Fruit fly (Drosophila melanogaster) whole organism, wandering third instar larva: Measurements from ENCODE around the gene slo.

Experiments used
- Abd-B ChIP-seq: fragments of >200 bp; optimal IDR thresholded peaks from 2 replicates; lab custom pipeline; 2017; ENCODE audit warnings: missing biosample characterization, missing genetic modification characterization
- CG32264 ChIP-seq: fragments of 200-800 bp; sonication (Bioruptor generic); optimal IDR thresholded peaks from 2 replicates; lab custom pipeline; 2016; ENCODE audit warnings: missing biosample characterization, missing genetic modification characterization
- CG9705 ChIP-seq: fragments of 200-800 bp; sonication (Bioruptor generic); optimal IDR thresholded peaks from 2 replicates; lab custom pipeline; 2018; ENCODE audit warnings: missing biosample characterization, mild to moderate bottlenecking, missing genetic modification characterization
- CrebA ChIP-seq: fragments of 200-800 bp; sonication (Bioruptor generic); optimal IDR thresholded peaks from 2 replicates; lab custom pipeline; 2016; ENCODE audit warnings: missing biosample characterization, mild to moderate bottlenecking, missing genetic modification characterization, borderline replicate concordance
- Dfd ChIP-seq: fragments of >200 bp; optimal IDR thresholded peaks from 2 replicates; lab custom pipeline; 2017; ENCODE audit warnings: missing biosample characterization, missing genetic modification characterization
- Dif ChIP-seq: fragments of 200-275, 200-300 bp; sonication (Bioruptor generic); optimal IDR thresholded peaks from 2 replicates; lab custom pipeline; 2018; ENCODE audit warnings: missing biosample characterization, missing genetic modification characterization; ENCODE audit not compliant: partially characterized antibody
- GATAd ChIP-seq: sonication (Bioruptor generic); optimal IDR thresholded peaks from 2 replicates; lab custom pipeline; 2016; ENCODE audit warnings: missing biosample characterization, missing genetic modification characterization
- HLH106 ChIP-seq: fragments of 200-800 bp; optimal IDR thresholded peaks from 3 replicates; lab custom pipeline; 2019; ENCODE audit warnings: missing biosample characterization, mild to moderate bottlenecking, missing genetic modification characterization, moderate library complexity
- Hnf4 ChIP-seq: fragments of 200-800 bp; sonication (Bioruptor generic); optimal IDR thresholded peaks from 2 replicates; lab custom pipeline; 2016; ENCODE audit warnings: missing biosample characterization, mild to moderate bottlenecking, missing genetic modification characterization
- Hr78 ChIP-seq: fragments of >200 bp; optimal IDR thresholded peaks from 2 replicates; lab custom pipeline; 2017; ENCODE audit warnings: missing biosample characterization, missing genetic modification characterization
- Jra ChIP-seq: sonication (Bioruptor generic); optimal IDR thresholded peaks from 2 replicates; lab custom pipeline; 2016; ENCODE audit warnings: missing biosample characterization, missing genetic modification characterization
- Mio ChIP-seq: sonication (Bioruptor generic); optimal IDR thresholded peaks from 2 replicates; lab custom pipeline; 2016; ENCODE audit warnings: missing biosample characterization, missing genetic modification characterization
- Myc ChIP-seq: fragments of >200 bp; optimal IDR thresholded peaks from 2 replicates; lab custom pipeline; 2017
- N ChIP-seq: fragments of >200 bp; optimal IDR thresholded peaks from 2 replicates; lab custom pipeline; 2018; ENCODE audit warnings: missing biosample characterization, missing external identifiers, missing genetic modification characterization
- OdsH ChIP-seq: fragments of 200-800 bp; sonication (Bioruptor generic); optimal IDR thresholded peaks from 2 replicates; lab custom pipeline; 2016; ENCODE audit warnings: missing biosample characterization, mild to moderate bottlenecking, missing genetic modification characterization
- Rel ChIP-seq, 2 experiments: fragments of 200-800 bp; sonication (Bioruptor generic) in 1 of 2; optimal IDR thresholded peaks; 2 replicates in 1 of 2; 3 replicates in 1 of 2; lab custom pipeline; 2016 to 2019; ENCODE audit warnings: mild to moderate bottlenecking in 2 of 2, missing biosample characterization in 2 of 2, missing genetic modification characterization in 2 of 2, moderate library complexity in 1 of 2
- Sp1 ChIP-seq: fragments of 200-800 bp; sonication (Bioruptor generic); optimal IDR thresholded peaks from 3 replicates; lab custom pipeline; 2019; ENCODE audit warnings: missing biosample characterization, mild to moderate bottlenecking, missing genetic modification characterization, moderate library complexity
- Vsx2 ChIP-seq: fragments of 200-300, 225-300 bp; sonication (Bioruptor generic); optimal IDR thresholded peaks from 2 replicates; lab custom pipeline; 2018; ENCODE audit warnings: missing biosample characterization, missing genetic modification characterization; ENCODE audit not compliant: partially characterized antibody
- br ChIP-seq: fragments of 200-800 bp; sonication (Bioruptor generic); optimal IDR thresholded peaks from 2 replicates; lab custom pipeline; 2016; ENCODE audit warnings: missing biosample characterization, missing genetic modification characterization
- brk ChIP-seq: fragments of 200-800 bp; sonication (Bioruptor generic); optimal IDR thresholded peaks from 2 replicates; lab custom pipeline; 2016; ENCODE audit warnings: missing biosample characterization, mild to moderate bottlenecking, missing genetic modification characterization
- dl ChIP-seq, 2 experiments: fragments of 175-275, 200-275 bp in 1 of 2; fragments of 200-275 bp in 1 of 2; sonication (Bioruptor generic); optimal IDR thresholded peaks; lab custom pipeline; 2018; ENCODE audit warnings: mild to moderate bottlenecking in 2 of 2, missing biosample characterization in 2 of 2, missing genetic modification characterization in 2 of 2, moderate library complexity in 2 of 2; ENCODE audit not compliant: partially characterized antibody in 2 of 2, insufficient read depth in 1 of 2
- dmrt93B ChIP-seq: fragments of 200-800 bp; sonication (Bioruptor generic); optimal IDR thresholded peaks from 2 replicates; lab custom pipeline; 2018; ENCODE audit warnings: missing biosample characterization, mild to moderate bottlenecking, missing genetic modification characterization
- dsf ChIP-seq: sonication (Bioruptor generic); optimal IDR thresholded peaks from 2 replicates; lab custom pipeline; 2016; ENCODE audit warnings: missing biosample characterization, missing genetic modification characterization, borderline replicate concordance
- ey ChIP-seq: fragments of 200-800 bp; sonication (Bioruptor generic); optimal IDR thresholded peaks from 2 replicates; lab custom pipeline; 2016; ENCODE audit warnings: missing biosample characterization, missing genetic modification characterization
- foxo ChIP-seq, 2 experiments: fragments of 200-800 bp; sonication (Bioruptor generic); optimal IDR thresholded peaks; 2 replicates in 1 of 2; 3 replicates in 1 of 2; lab custom pipeline; 2016 to 2017; ENCODE audit warnings: missing biosample characterization in 2 of 2, missing genetic modification characterization in 2 of 2
- fru ChIP-seq: fragments of 200-800 bp; sonication (Bioruptor generic); optimal IDR thresholded peaks from 3 replicates; lab custom pipeline; 2016; ENCODE audit warnings: missing biosample characterization, mild to moderate bottlenecking, missing genetic modification characterization
- h ChIP-seq: fragments of 200-800 bp; sonication (Bioruptor generic); optimal IDR thresholded peaks from 3 replicates; lab custom pipeline; 2016; ENCODE audit warnings: missing biosample characterization, mild to moderate bottlenecking, missing genetic modification characterization
- jim ChIP-seq: fragments of 175-275, 200-325 bp; sonication (Bioruptor generic); optimal IDR thresholded peaks from 2 replicates; lab custom pipeline; 2016; ENCODE audit warnings: missing biosample characterization, mild to moderate bottlenecking, missing genetic modification characterization
- pan ChIP-seq: fragments of >200 bp; optimal IDR thresholded peaks from 2 replicates; lab custom pipeline; 2017
- psq ChIP-seq: fragments of 200-800 bp; sonication (Bioruptor generic); optimal IDR thresholded peaks from 3 replicates; lab custom pipeline; 2017; ENCODE audit warnings: missing biosample characterization, mild to moderate bottlenecking, missing genetic modification characterization, moderate library complexity
- rgr ChIP-seq: fragments of 200-800 bp; sonication (Bioruptor generic); optimal IDR thresholded peaks from 3 replicates; lab custom pipeline; 2016; ENCODE audit warnings: missing biosample characterization, mild to moderate bottlenecking, missing genetic modification characterization
- sage ChIP-seq: fragments of 200-800 bp; sonication (Bioruptor generic); optimal IDR thresholded peaks from 2 replicates; lab custom pipeline; 2016; ENCODE audit warnings: missing biosample characterization, mild to moderate bottlenecking, missing genetic modification characterization
- tai ChIP-seq: sonication (Bioruptor generic); optimal IDR thresholded peaks from 2 replicates; lab custom pipeline; 2016; ENCODE audit warnings: missing biosample characterization, missing genetic modification characterization
- usp ChIP-seq: fragments of >200 bp; optimal IDR thresholded peaks from 2 replicates; lab custom pipeline; 2017; ENCODE audit warnings: missing biosample characterization, missing genetic modification characterization
- woc ChIP-seq: sonication (Bioruptor generic); optimal IDR thresholded peaks from 2 replicates; lab custom pipeline; 2016; ENCODE audit warnings: missing biosample characterization, mild to moderate bottlenecking, missing genetic modification characterization

Gene slo

dm6 chr3R:24662412-24662796 is at the start of gene slo:
Gene slo (plus strand): TSS chr3R:24662491.
- TF ChIP-seq OdsH (GFP tag; lab: Kevin White, UChicago) (no peak), dsf (GFP tag; lab: Kevin White, UChicago) (no peak), jim (no peak), foxo (GFP tag; optimal IDR thresholded peaks at IDR 0.05; lab: Kevin White, UChicago) (no peak), Myc (lab: Kevin White, UChicago) (no peak)

dm6 chr3R:24613819-24614706 is 48.2 kb upstream of the slo start:
- TF ChIP-seq usp, result no peak
- no peak for TF ChIP-seq Hnf4 (GFP tag; lab: Kevin White, UChicago)
- peak; percentile 74 for TF ChIP-seq Rel (GFP tag; optimal IDR thresholded peaks at IDR 0.05; lab: Kevin White, UChicago)
- no peak for TF ChIP-seq Rel (tag; optimal IDR thresholded peaks at IDR 0.05; lab: Kevin White, UChicago)
- peak; percentile 31 for TF ChIP-seq br (GFP tag; lab: Kevin White, UChicago)
- TF ChIP-seq sage, result peak; percentile 21
- TF ChIP-seq rgr (GFP tag; lab: Kevin White, UChicago), result peak; percentile 51
- peak; percentile 41 for TF ChIP-seq fru (GFP tag; lab: Kevin White, UChicago)
- TF ChIP-seq jim, result peak; percentile 12
- no peak for TF ChIP-seq HLH106 (tag; lab: Kevin White, UChicago)
- no peak for TF ChIP-seq Dfd (GFP tag; lab: Kevin White, UChicago)
- no peak for TF ChIP-seq Jra (GFP tag; lab: Kevin White, UChicago)
- TF ChIP-seq CG9705 (GFP tag; lab: Kevin White, UChicago), result no peak
- TF ChIP-seq Vsx2 (GFP tag; lab: Kevin White, UChicago), result no peak
- TF ChIP-seq h (GFP tag; lab: Kevin White, UChicago), result peak; percentile 7
- no peak for TF ChIP-seq Hr78
- no peak for TF ChIP-seq Mio (GFP tag; lab: Kevin White, UChicago)
- TF ChIP-seq Sp1, result peak; percentile 65
- TF ChIP-seq tai (GFP tag; lab: Kevin White, UChicago), result no peak
- peak; percentile 23 for TF ChIP-seq OdsH (GFP tag; lab: Kevin White, UChicago)
- peak; percentile 38 for TF ChIP-seq psq
- no peak for TF ChIP-seq dl (GFP tag; optimal IDR thresholded peaks at IDR 0.05; lab: Kevin White, UChicago; ENCODE audit: insufficient read depth in 1 of 2, partially characterized antibody in 2 of 2)
- peak; percentile 49 for TF ChIP-seq ey (GFP tag; lab: Kevin White, UChicago)
- TF ChIP-seq N (GFP tag; lab: Kevin White, UChicago), result no peak
- TF ChIP-seq woc (GFP tag; lab: Kevin White, UChicago), result peak; percentile 20
- peak; percentile 17 for TF ChIP-seq dmrt93B
- no peak for TF ChIP-seq CrebA
- TF ChIP-seq brk (GFP tag; lab: Kevin White, UChicago), result no peak
- peak in 1 of 2 experiments; percentile 52 for TF ChIP-seq foxo (GFP tag; optimal IDR thresholded peaks at IDR 0.05; lab: Kevin White, UChicago)
- TF ChIP-seq pan (lab: Kevin White, UChicago), result no peak
- TF ChIP-seq CG32264 (GFP tag; lab: Kevin White, UChicago), result no peak

- TF ChIP-seq dsf (GFP tag; lab: Kevin White, UChicago), result no peak
- TF ChIP-seq GATAd (GFP tag; lab: Kevin White, UChicago), result no peak
- TF ChIP-seq ey (GFP tag; lab: Kevin White, UChicago), result no peak
- TF ChIP-seq Hnf4 (GFP tag; lab: Kevin White, UChicago), result no peak
- no peak for TF ChIP-seq CG9705 (GFP tag; lab: Kevin White, UChicago)
- TF ChIP-seq pan (lab: Kevin White, UChicago), result no peak
- no peak for TF ChIP-seq Abd-B
- no peak for TF ChIP-seq jim
- TF ChIP-seq tai (GFP tag; lab: Kevin White, UChicago), result no peak
- no peak for TF ChIP-seq foxo (GFP tag; optimal IDR thresholded peaks at IDR 0.05; lab: Kevin White, UChicago)
- TF ChIP-seq Hr78, result no peak
- no peak for TF ChIP-seq dl (GFP tag; optimal IDR thresholded peaks at IDR 0.05; lab: Kevin White, UChicago; ENCODE audit: insufficient read depth in 1 of 2, partially characterized antibody in 2 of 2)
- TF ChIP-seq usp, result no peak
- no peak for TF ChIP-seq Dfd (GFP tag; lab: Kevin White, UChicago)
- TF ChIP-seq CrebA, result no peak
- TF ChIP-seq brk (GFP tag; lab: Kevin White, UChicago), result no peak
- no peak for TF ChIP-seq fru (GFP tag; lab: Kevin White, UChicago)
- TF ChIP-seq Dif, result no peak
Observed at dm6 chr3R:24614707-24615022, 47.6 kb upstream of the slo start.
